Worm (Caenorhabditis elegans): ENCODE data around the gene C04H5.7.

DNA sequence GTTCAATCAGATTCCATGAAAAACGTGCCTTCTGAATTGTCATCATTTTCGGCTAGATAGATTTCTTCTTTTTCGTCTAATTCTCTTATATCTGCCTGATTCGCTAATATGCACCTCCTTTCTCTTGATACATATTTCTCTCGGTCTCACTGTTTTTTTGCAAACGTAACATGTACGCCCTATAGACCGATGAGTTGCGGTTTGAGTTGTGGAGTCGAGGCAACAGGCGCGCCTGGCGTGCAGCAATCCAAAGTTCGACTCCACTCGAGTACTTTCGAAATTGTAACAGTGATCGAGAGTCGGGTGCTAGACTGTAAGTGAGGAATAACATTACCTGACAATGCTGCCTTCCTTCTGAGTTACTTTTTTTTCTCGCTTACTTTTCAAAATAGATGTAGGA, 40.9 kb upstream of the C04H5.7 start:
- TF ChIP-seq ama-1 (optimal IDR thresholded peaks at IDR 0.05), result no peak
- peak; percentile 80 for TF ChIP-seq ets-7 (tag; optimal IDR thresholded peaks at IDR 0.05)
- TF ChIP-seq scrt-1 (GFP tag; IDR thresholded peaks at IDR 0.05), result peak; percentile 91
- TF ChIP-seq F13C5.2 (tag; optimal IDR thresholded peaks at IDR 0.05), result peak; percentile 90
- TF ChIP-seq ceh-13 (GFP tag; optimal IDR thresholded peaks at IDR 0.05), result peak; percentile 89
- peak; percentile 84 for TF ChIP-seq B0310.2 (tag; optimal IDR thresholded peaks at IDR 0.05)
- TF ChIP-seq aly-1 (tag; optimal IDR thresholded peaks at IDR 0.05), result peak; percentile 97
- TF ChIP-seq sea-1 (GFP tag; conservative IDR thresholded peaks at IDR 0.05), result peak; percentile 92
- TF ChIP-seq hnd-1 (tag; optimal IDR thresholded peaks at IDR 0.05), result peak; percentile 95
- peak; percentile 90 for TF ChIP-seq tbx-11 (GFP tag; IDR thresholded peaks at IDR 0.05)
- peak; percentile 93 for TF ChIP-seq ceh-36 (tag; optimal IDR thresholded peaks at IDR 0.05)
- TF ChIP-seq pes-1 (GFP tag; IDR thresholded peaks at IDR 0.05), result peak; percentile 93
- TF ChIP-seq hmbx-1 (tag; optimal IDR thresholded peaks at IDR 0.05), result peak; percentile 87
